Worm (Caenorhabditis elegans): ENCODE results near the gene H13N06.7.

Gene H13N06.7

DNA sequence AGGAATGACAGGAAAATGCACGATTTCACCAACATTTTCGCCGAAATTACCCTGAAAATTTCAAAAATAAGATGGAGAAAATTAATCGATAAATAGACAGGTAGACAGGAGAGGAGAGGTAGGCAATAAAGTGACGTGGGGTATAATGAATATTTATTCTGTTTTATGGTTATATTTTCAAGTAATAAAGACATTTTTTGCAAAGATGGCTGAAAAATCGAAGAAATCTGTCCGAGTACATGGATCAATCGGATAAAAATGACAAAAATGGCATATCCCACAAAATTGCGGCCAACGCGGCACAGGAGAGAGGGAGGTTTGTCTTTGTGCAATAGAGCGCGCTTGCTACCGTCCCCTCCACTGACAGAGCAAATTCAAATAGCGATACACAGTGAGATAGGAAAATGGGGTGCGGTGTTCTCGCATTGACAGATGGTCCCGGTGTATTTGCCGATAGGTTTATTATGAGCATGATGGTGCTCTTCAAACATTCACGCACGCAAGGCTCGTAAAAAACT is 5.0 kb downstream of the H13N06.7 start, which contains the start of gene zipt-7.2:
Gene zipt-7.2, minus strand, starts transcription at position 51 of the 518 bp plus-strand sequence.
- TF ChIP-seq ama-1 (optimal IDR thresholded peaks at IDR 0.05) (no peak), scrt-1 (GFP tag; IDR thresholded peaks at IDR 0.05) (no peak), hmg-4 (GFP tag; optimal IDR thresholded peaks at IDR 0.05) (peak; percentile 9)

DNA sequence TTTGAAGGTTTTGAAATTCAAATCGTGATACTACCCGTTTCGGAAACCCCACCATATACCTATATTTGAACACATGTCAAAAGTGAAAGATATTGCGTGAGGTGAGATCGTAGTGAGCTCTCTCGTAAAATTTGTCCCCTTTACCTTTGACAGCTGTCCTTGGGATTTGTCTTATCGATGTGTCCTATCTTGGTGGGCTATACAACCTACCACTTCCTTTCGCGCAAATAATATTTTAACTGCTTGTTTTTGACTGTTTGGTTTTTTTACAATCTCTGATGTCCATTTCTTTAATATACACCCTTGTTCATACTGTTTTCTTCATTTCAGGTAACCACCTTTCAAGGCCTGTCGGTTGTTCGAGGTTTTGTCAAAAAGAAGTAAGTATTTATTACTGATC is 6.8 kb downstream of the H13N06.7 start, which contains the start of gene eat-20:
Gene eat-20, plus strand, starts transcription at position 331 of the 400 bp plus-strand sequence.
- TF ChIP-seq tbx-11 (GFP tag; IDR thresholded peaks at IDR 0.05) (no peak), ama-1 (optimal IDR thresholded peaks at IDR 0.05) (no peak), tra-4 (tag; optimal IDR thresholded peaks at IDR 0.05) (no peak), tbx-37 (GFP tag; conservative IDR thresholded peaks at IDR 0.05) (no peak), pes-1 (GFP tag; IDR thresholded peaks at IDR 0.05) (no peak), hmg-4 (GFP tag; optimal IDR thresholded peaks at IDR 0.05) (no peak)

DNA sequence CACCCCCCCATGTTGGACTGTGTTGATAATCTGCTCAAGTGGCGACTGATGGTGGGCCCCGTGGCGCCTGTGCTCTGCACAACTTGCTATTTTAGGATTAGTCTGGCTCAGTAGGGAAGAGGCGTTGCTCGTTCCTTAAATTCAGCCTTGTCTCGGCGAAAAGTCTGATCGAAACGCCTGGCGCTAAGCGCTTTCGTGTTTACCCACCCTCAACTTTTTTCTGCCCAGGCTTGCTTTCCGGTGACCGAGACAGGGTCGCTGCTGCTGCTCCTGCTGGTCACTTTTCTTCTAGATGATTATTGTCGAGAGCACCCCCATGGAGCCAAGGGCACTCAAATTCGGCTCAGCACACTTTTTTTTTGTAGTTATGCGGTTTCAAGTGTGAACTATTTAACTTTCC is 11.6 kb downstream of the H13N06.7 start:
- no peak for TF ChIP-seq ets-7 (tag; optimal IDR thresholded peaks at IDR 0.05)
- no peak for TF ChIP-seq F13C5.2 (tag; optimal IDR thresholded peaks at IDR 0.05)
- TF ChIP-seq flt-1 (GFP tag; IDR thresholded peaks at IDR 0.05) = no peak
- TF ChIP-seq sea-1 (GFP tag; conservative IDR thresholded peaks at IDR 0.05) = no peak
- no peak for TF ChIP-seq hmbx-1 (tag; optimal IDR thresholded peaks at IDR 0.05)
- TF ChIP-seq B0310.2 (tag; optimal IDR thresholded peaks at IDR 0.05) = no peak
- no peak for TF ChIP-seq pes-1 (GFP tag; IDR thresholded peaks at IDR 0.05)
- no peak for TF ChIP-seq scrt-1 (GFP tag; IDR thresholded peaks at IDR 0.05)
- no peak for TF ChIP-seq tra-4 (tag; optimal IDR thresholded peaks at IDR 0.05)
- no peak for TF ChIP-seq aly-1 (tag; optimal IDR thresholded peaks at IDR 0.05)
- TF ChIP-seq hnd-1 (tag; optimal IDR thresholded peaks at IDR 0.05) = no peak
- no peak for TF ChIP-seq ceh-36 (tag; optimal IDR thresholded peaks at IDR 0.05)
- TF ChIP-seq hmg-4 (GFP tag; optimal IDR thresholded peaks at IDR 0.05) = no peak
- no peak for TF ChIP-seq tbx-37 (GFP tag; conservative IDR thresholded peaks at IDR 0.05)
- TF ChIP-seq ama-1 (optimal IDR thresholded peaks at IDR 0.05) = no peak
- TF ChIP-seq tbx-11 (GFP tag; IDR thresholded peaks at IDR 0.05) = no peak
- no peak for TF ChIP-seq ceh-13 (GFP tag; optimal IDR thresholded peaks at IDR 0.05)

DNA sequence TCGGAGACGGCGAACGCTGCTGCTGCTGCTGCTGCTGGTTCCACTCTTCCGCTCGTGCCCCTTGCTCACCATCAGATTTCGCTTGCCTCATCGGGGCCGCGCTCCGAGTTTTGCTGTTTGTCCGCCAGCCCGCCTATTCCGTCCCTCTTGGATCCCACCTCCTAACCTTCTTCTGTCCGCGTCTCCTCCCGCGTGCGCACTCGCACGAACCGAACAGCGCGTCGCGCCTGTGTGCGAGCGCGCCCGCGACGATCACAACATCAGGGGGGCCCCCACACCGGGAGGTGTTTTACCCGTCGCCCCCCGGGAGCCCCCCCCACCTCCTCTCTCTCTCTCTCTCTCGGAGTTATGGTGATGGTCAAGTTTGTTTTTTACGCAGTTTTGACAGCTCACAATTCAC is 12.9 kb downstream of the H13N06.7 start:
- 0 out of 2 replicates have a peak, but pooled peaks have one; percentile 56 for TF ChIP-seq pes-1 (GFP tag; IDR thresholded peaks at IDR 0.05)
- TF ChIP-seq sea-1 (GFP tag; conservative IDR thresholded peaks at IDR 0.05) = no peak
- TF ChIP-seq tbx-37 (GFP tag; conservative IDR thresholded peaks at IDR 0.05) = no peak
- no peak for TF ChIP-seq hmbx-1 (tag; optimal IDR thresholded peaks at IDR 0.05)
- TF ChIP-seq flt-1 (GFP tag; IDR thresholded peaks at IDR 0.05) = no peak
- no peak for TF ChIP-seq hnd-1 (tag; optimal IDR thresholded peaks at IDR 0.05)

DNA sequence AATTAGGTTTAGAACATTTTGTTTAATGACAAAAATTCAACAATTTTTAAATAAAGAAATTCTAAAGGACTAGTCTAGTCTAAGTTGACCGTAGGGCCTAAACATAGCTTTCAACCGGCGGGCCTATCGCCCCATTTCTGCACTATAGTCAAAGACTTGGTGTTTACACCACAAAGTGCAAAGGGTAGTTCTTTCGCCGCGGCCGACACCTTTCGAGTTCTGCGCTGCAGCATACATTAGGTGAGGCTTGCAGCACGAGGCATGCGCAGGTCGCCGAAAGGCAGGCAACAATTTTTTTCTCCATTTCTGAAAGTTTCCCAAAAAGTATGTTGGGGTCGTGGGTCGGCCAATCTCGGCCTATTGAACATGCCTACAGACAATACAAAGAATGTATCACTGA is 25.5 kb downstream of the H13N06.7 start:
- TF ChIP-seq ceh-36 (tag; optimal IDR thresholded peaks at IDR 0.05) (no peak), ama-1 (optimal IDR thresholded peaks at IDR 0.05) (no peak), tbx-37 (GFP tag; conservative IDR thresholded peaks at IDR 0.05) (no peak), hnd-1 (tag; optimal IDR thresholded peaks at IDR 0.05) (no peak), tra-4 (tag; optimal IDR thresholded peaks at IDR 0.05) (no peak), scrt-1 (GFP tag; IDR thresholded peaks at IDR 0.05) (no peak), tbx-11 (GFP tag; IDR thresholded peaks at IDR 0.05) (no peak), ceh-13 (GFP tag; optimal IDR thresholded peaks at IDR 0.05) (no peak), B0310.2 (tag; optimal IDR thresholded peaks at IDR 0.05) (no peak), aly-1 (tag; optimal IDR thresholded peaks at IDR 0.05) (no peak), pes-1 (GFP tag; IDR thresholded peaks at IDR 0.05) (no peak), hmg-4 (GFP tag; optimal IDR thresholded peaks at IDR 0.05) (no peak), sea-1 (GFP tag; conservative IDR thresholded peaks at IDR 0.05) (no peak), hmbx-1 (tag; optimal IDR thresholded peaks at IDR 0.05) (no peak), ets-7 (tag; optimal IDR thresholded peaks at IDR 0.05) (no peak), F13C5.2 (tag; optimal IDR thresholded peaks at IDR 0.05) (no peak), flt-1 (GFP tag; IDR thresholded peaks at IDR 0.05) (no peak)

DNA sequence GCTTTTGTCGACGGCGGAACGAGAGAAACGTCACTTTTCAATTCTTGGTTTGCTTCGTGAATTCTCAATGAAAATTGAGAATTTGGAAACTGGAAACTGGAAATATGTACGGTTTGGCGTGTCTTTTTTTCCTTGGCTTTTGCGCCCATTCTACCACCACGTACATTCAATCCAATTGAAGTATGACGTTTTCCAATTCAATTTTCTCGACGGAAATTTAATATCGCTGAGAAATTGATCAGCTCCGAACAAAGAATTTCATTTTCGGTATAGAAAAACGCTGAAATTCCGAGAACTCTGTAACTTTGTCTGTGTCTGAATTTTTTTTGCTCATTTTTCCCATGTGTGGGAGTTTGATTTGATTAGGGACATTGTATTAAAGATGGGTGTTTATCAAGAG is 30.3 kb downstream of the H13N06.7 start:
- TF ChIP-seq ceh-36 (tag; optimal IDR thresholded peaks at IDR 0.05) = no peak
- no peak for TF ChIP-seq hmbx-1 (tag; optimal IDR thresholded peaks at IDR 0.05)
- no peak for TF ChIP-seq ama-1 (optimal IDR thresholded peaks at IDR 0.05)
- TF ChIP-seq tbx-37 (GFP tag; conservative IDR thresholded peaks at IDR 0.05) = no peak
- no peak for TF ChIP-seq scrt-1 (GFP tag; IDR thresholded peaks at IDR 0.05)
- TF ChIP-seq ets-7 (tag; optimal IDR thresholded peaks at IDR 0.05) = no peak
- TF ChIP-seq aly-1 (tag; optimal IDR thresholded peaks at IDR 0.05) = no peak
- TF ChIP-seq sea-1 (GFP tag; conservative IDR thresholded peaks at IDR 0.05) = no peak
- TF ChIP-seq tbx-11 (GFP tag; IDR thresholded peaks at IDR 0.05) = no peak
- no peak for TF ChIP-seq hmg-4 (GFP tag; optimal IDR thresholded peaks at IDR 0.05)
- no peak for TF ChIP-seq ceh-13 (GFP tag; optimal IDR thresholded peaks at IDR 0.05)
- TF ChIP-seq F13C5.2 (tag; optimal IDR thresholded peaks at IDR 0.05) = no peak
- TF ChIP-seq pes-1 (GFP tag; IDR thresholded peaks at IDR 0.05) = no peak
- no peak for TF ChIP-seq flt-1 (GFP tag; IDR thresholded peaks at IDR 0.05)
- no peak for TF ChIP-seq B0310.2 (tag; optimal IDR thresholded peaks at IDR 0.05)
- TF ChIP-seq tra-4 (tag; optimal IDR thresholded peaks at IDR 0.05) = no peak
- no peak for TF ChIP-seq hnd-1 (tag; optimal IDR thresholded peaks at IDR 0.05)

DNA sequence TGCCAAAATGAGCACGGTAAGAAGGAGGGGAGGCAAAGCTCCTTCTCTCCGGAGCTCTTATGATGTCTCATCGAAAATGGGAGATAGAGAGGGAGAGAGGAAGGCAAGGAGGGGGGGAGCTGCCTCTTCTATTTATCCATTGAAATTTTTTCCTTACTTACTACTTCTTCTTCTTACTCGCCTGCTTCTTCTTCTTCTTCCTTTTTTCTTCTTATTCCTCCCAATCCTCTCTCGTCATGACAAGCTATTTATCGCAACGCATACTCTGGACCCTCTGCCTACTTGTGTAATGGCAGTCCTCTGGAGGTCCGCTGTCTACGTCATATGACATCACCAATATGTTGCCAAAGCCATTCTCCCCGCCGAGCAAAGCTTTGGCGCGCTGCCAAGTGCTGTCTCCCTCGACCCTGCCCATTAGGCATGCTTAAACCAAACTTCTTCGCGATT is 32.3 kb downstream of the H13N06.7 start:
- TF ChIP-seq pes-1 (GFP tag; IDR thresholded peaks at IDR 0.05) (no peak), F13C5.2 (tag; optimal IDR thresholded peaks at IDR 0.05) (peak; percentile 11), hmg-4 (GFP tag; optimal IDR thresholded peaks at IDR 0.05) (peak; percentile 64)

DNA sequence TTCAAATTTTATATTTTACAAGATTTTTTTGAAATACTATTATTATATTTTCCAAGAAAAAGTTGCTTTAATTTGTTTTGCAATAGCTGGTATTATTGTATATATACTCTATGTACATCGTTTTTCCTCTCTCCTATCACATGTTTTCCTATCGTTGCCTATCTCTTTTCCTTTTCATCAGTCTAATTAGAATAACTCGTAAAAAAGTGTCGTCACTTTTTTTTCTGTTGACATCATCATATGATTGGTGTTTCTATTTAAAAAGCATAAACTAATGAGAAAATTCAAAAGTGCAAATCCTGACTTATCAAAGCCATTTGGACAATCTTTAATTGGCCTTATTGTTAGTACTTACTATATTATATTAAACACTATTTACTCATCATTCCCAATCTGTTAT is 33.1 kb downstream of the H13N06.7 start:
- TF ChIP-seq tra-4 (tag; optimal IDR thresholded peaks at IDR 0.05) = no peak
- TF ChIP-seq pes-1 (GFP tag; IDR thresholded peaks at IDR 0.05) = no peak
- no peak for TF ChIP-seq hnd-1 (tag; optimal IDR thresholded peaks at IDR 0.05)
- TF ChIP-seq hmbx-1 (tag; optimal IDR thresholded peaks at IDR 0.05) = no peak
- no peak for TF ChIP-seq ceh-13 (GFP tag; optimal IDR thresholded peaks at IDR 0.05)
- TF ChIP-seq sea-1 (GFP tag; conservative IDR thresholded peaks at IDR 0.05) = no peak
- TF ChIP-seq ceh-36 (tag; optimal IDR thresholded peaks at IDR 0.05) = no peak
- TF ChIP-seq F13C5.2 (tag; optimal IDR thresholded peaks at IDR 0.05) = no peak
- no peak for TF ChIP-seq hmg-4 (GFP tag; optimal IDR thresholded peaks at IDR 0.05)
- TF ChIP-seq ets-7 (tag; optimal IDR thresholded peaks at IDR 0.05) = no peak
- TF ChIP-seq tbx-11 (GFP tag; IDR thresholded peaks at IDR 0.05) = no peak
- no peak for TF ChIP-seq B0310.2 (tag; optimal IDR thresholded peaks at IDR 0.05)
- no peak for TF ChIP-seq aly-1 (tag; optimal IDR thresholded peaks at IDR 0.05)
- no peak for TF ChIP-seq ama-1 (optimal IDR thresholded peaks at IDR 0.05)

Measured in whole organism, early embryonic.